Worm (Caenorhabditis elegans) whole organism, L3 larva: Measurements from ENCODE around the gene szy-4.
A peak's percentile ranks its signal among the peaks of the same experiment; 100 is the strongest.

ENCODE experiments used
- R02D3.7 ChIP-seq: fragments of 150-350 bp; optimal IDR thresholded peaks from 2 replicates; lab custom pipeline; 2014; ENCODE audit warnings: missing biosample characterization, missing genetic modification characterization
- ZK546.5 ChIP-seq: sonication (generic microtip); optimal IDR thresholded peaks from 2 replicates; lab custom pipeline; 2017; ENCODE audit warnings: missing biosample characterization, missing genetic modification characterization
- ceh-82 ChIP-seq: fragments of 150-350 bp; optimal IDR thresholded peaks from 2 replicates; lab custom pipeline; 2014; ENCODE audit warnings: missing biosample characterization, missing genetic modification characterization
- ceh-9 ChIP-seq: sonication (generic microtip); optimal IDR thresholded peaks from 2 replicates; lab custom pipeline; 2018; ENCODE audit warnings: missing biosample characterization, missing genetic modification characterization
- daf-12 ChIP-seq: fragments of 150-350 bp; optimal IDR thresholded peaks from 2 replicates; lab custom pipeline; 2014; ENCODE audit warnings: missing biosample characterization, missing genetic modification reagents, missing genetic modification characterization
- egl-27 ChIP-seq: sonication (generic microtip); optimal IDR thresholded peaks from 4 replicates; lab custom pipeline; 2017; ENCODE audit warnings: missing biosample characterization, missing genetic modification reagents, missing genetic modification characterization
- egl-5 ChIP-seq: fragments of 150-350 bp; optimal IDR thresholded peaks from 2 replicates; lab custom pipeline; 2017; ENCODE audit warnings: missing biosample characterization, missing genetic modification reagents, missing genetic modification characterization, inconsistent platforms
- elt-1 ChIP-seq: fragments of 150-350 bp; optimal IDR thresholded peaks from 2 replicates; lab custom pipeline; 2014; ENCODE audit warnings: missing biosample characterization, missing genetic modification characterization
- elt-2 ChIP-seq: sonication (generic microtip); optimal IDR thresholded peaks from 2 replicates; lab custom pipeline; 2016; ENCODE audit warnings: missing genetic modification reagents, mild to moderate bottlenecking, missing genetic modification characterization, missing compliant biosample characterization
- eor-1 ChIP-seq, 2 experiments: fragments of 150-350 bp; optimal IDR thresholded peaks; 2 replicates each; lab custom pipeline; 2014 to 2018; ENCODE audit warnings: missing biosample characterization in 2 of 2, missing genetic modification characterization in 2 of 2
- fkh-10 ChIP-seq: sonication (generic microtip); optimal IDR thresholded peaks from 2 replicates; lab custom pipeline; 2017; ENCODE audit warnings: missing biosample characterization, missing genetic modification reagents, missing genetic modification characterization
- fkh-2 ChIP-seq: fragments of 150-350 bp; optimal IDR thresholded peaks from 2 replicates; lab custom pipeline; 2014; ENCODE audit warnings: missing biosample characterization, missing genetic modification reagents, missing genetic modification characterization
- hmg-11 ChIP-seq: sonication (generic microtip); optimal IDR thresholded peaks from 2 replicates; lab custom pipeline; 2016; ENCODE audit warnings: missing genetic modification characterization, missing compliant biosample characterization
- lin-39 ChIP-seq: fragments of 150-350 bp; optimal IDR thresholded peaks from 2 replicates; lab custom pipeline; 2018; ENCODE audit warnings: missing biosample characterization, missing genetic modification reagents, missing genetic modification characterization
- mdl-1 ChIP-seq: fragments of 150-350 bp; optimal IDR thresholded peaks from 2 replicates; lab custom pipeline; 2014; ENCODE audit warnings: missing biosample characterization, missing genetic modification characterization
- nfya-1 ChIP-seq: sonication (generic microtip); optimal IDR thresholded peaks from 2 replicates; lab custom pipeline; 2017; ENCODE audit warnings: missing genetic modification characterization, mild to moderate bottlenecking, missing compliant biosample characterization, antibody characterized with exemption, moderate library complexity; ENCODE audit not compliant: insufficient read depth
- nhr-12 ChIP-seq: fragments of 150-350 bp; optimal IDR thresholded peaks from 2 replicates; lab custom pipeline; 2014; ENCODE audit warnings: missing biosample characterization, missing genetic modification characterization
- nhr-23 ChIP-seq: fragments of 150-350 bp; optimal IDR thresholded peaks from 2 replicates; lab custom pipeline; 2014; ENCODE audit warnings: missing biosample characterization, missing genetic modification reagents, missing genetic modification characterization
- nhr-25 ChIP-seq: sonication (generic microtip); optimal IDR thresholded peaks from 2 replicates; lab custom pipeline; 2017; ENCODE audit warnings: missing biosample characterization, missing genetic modification characterization
- nhr-28 ChIP-seq: fragments of 150-350 bp; optimal IDR thresholded peaks from 2 replicates; lab custom pipeline; 2014; ENCODE audit warnings: missing biosample characterization, missing genetic modification characterization
- nhr-76 ChIP-seq: fragments of 150-350 bp; sonication (generic microtip); optimal IDR thresholded peaks from 5 replicates; lab custom pipeline; 2014; ENCODE audit warnings: missing biosample characterization, missing genetic modification characterization
- nhr-77 ChIP-seq: fragments of 150-350 bp; optimal IDR thresholded peaks from 2 replicates; lab custom pipeline; 2014; ENCODE audit warnings: missing biosample characterization, missing genetic modification characterization
- pha-4 ChIP-seq: fragments of 150-350 bp; optimal IDR thresholded peaks from 2 replicates; lab custom pipeline; 2014; ENCODE audit warnings: missing biosample characterization, missing genetic modification reagents, missing genetic modification characterization
- pqm-1 ChIP-seq: fragments of 150-350 bp; optimal IDR thresholded peaks from 2 replicates; lab custom pipeline; 2017; ENCODE audit warnings: missing biosample characterization, missing genetic modification characterization, inconsistent platforms
- snpc-4 ChIP-seq: fragments of 150-350 bp; optimal IDR thresholded peaks from 2 replicates; lab custom pipeline; 2014; ENCODE audit warnings: missing biosample characterization, missing genetic modification characterization
- tbx-2 ChIP-seq: sonication (generic microtip); optimal IDR thresholded peaks from 2 replicates; lab custom pipeline; 2016; ENCODE audit warnings: mild to moderate bottlenecking, missing genetic modification characterization, missing compliant biosample characterization
- unc-62 ChIP-seq: fragments of 150-350 bp; sonication (generic microtip); optimal IDR thresholded peaks from 4 replicates; lab custom pipeline; 2014; ENCODE audit warnings: missing biosample characterization, missing genetic modification reagents, missing genetic modification characterization
- zag-1 ChIP-seq: fragments of 150-350 bp; optimal IDR thresholded peaks from 2 replicates; lab custom pipeline; 2014; ENCODE audit warnings: missing biosample characterization, missing genetic modification characterization
- ztf-11 ChIP-seq: fragments of 150-350 bp; optimal IDR thresholded peaks from 2 replicates; lab custom pipeline; 2014; ENCODE audit warnings: missing biosample characterization, missing genetic modification characterization

The szy-4 gene

DNA sequence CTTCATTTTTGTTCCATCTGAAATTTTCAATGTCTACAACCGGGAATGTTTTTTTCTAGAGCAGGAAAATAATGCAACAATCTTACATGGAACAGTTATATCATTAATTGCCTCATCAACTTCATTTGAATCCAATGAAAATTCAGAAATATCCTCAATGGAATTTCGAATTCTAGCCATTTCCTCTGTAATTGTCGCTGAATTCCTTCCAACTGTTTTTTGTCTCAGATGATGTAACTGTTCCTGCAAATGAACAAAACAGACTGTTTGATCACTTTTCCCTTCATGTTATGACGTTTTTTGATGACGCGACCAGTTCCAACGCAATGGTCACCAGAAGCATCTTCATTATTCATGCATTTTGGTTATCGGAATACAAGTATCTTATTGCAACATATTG is 23.0 kb downstream of the szy-4 start:
- no peak for TF ChIP-seq nhr-12 (tag; lab: Kevin White, UChicago)
- no peak for TF ChIP-seq fkh-10 (GFP tag; lab: Kevin White, UChicago)
- TF ChIP-seq egl-5 (tag; lab: Kevin White, UChicago), result no peak

ce11 chrII:6222558-6222957 is 24.1 kb downstream of the szy-4 start, which contains the start of gene C30B5.6:
Gene C30B5.6, minus strand, starts transcription at chrII:6222658.
- TF ChIP-seq eor-1 (tag; optimal IDR thresholded peaks at IDR 0.05; lab: Kevin White, UChicago) (no peak), ZK546.5 (tag; lab: Kevin White, UChicago) (no peak), hmg-11 (no peak)

- no peak for TF ChIP-seq R02D3.7
- no peak for TF ChIP-seq tbx-2 (tag; lab: Kevin White, UChicago)
- TF ChIP-seq nhr-12 (tag; lab: Kevin White, UChicago), result no peak
- TF ChIP-seq egl-27 (tag; lab: Kevin White, UChicago), result no peak
Observed at ce11 chrII:6223755-6224154, 25.3 kb downstream of the szy-4 start.

- TF ChIP-seq ceh-82 (no peak), R02D3.7 (no peak)
Observed at ce11 chrII:6226995-6227394, 28.5 kb downstream of the szy-4 start, which contains the start of gene srsy-2. Gene srsy-2, minus strand, starts transcription at chrII:6227095.

ce11 chrII:6230116-6230515 is 31.6 kb downstream of the szy-4 start:
- TF ChIP-seq elt-1 (tag; lab: Kevin White, UChicago) (no peak), ceh-9 (no peak), daf-12 (no peak), ceh-82 (no peak), lin-39 (no peak), zag-1 (no peak), elt-2 (tag; lab: Kevin White, UChicago) (no peak), unc-62 (GFP tag; lab: Kevin White, UChicago) (no peak), nhr-28 (tag; lab: Kevin White, UChicago) (no peak), snpc-4 (tag; lab: Kevin White, UChicago) (no peak), pha-4 (tag; lab: Kevin White, UChicago) (no peak), ztf-11 (tag; lab: Kevin White, UChicago) (no peak), nhr-23 (no peak), egl-5 (tag; lab: Kevin White, UChicago) (no peak), fkh-2 (tag; lab: Kevin White, UChicago) (no peak)

- TF ChIP-seq pha-4 (tag; lab: Kevin White, UChicago) (peak; percentile 68), nhr-77 (no peak), egl-27 (tag; lab: Kevin White, UChicago) (no peak), nfya-1 (tag; lab: Kevin White, UChicago) (no peak), nhr-76 (tag; lab: Kevin White, UChicago) (no peak), nhr-25 (tag; lab: Kevin White, UChicago) (peak; percentile 30), elt-2 (tag; lab: Kevin White, UChicago) (peak; percentile 47), mdl-1 (tag; lab: Kevin White, UChicago) (no peak)
Observed at ce11 chrII:6235432-6236092, 37.1 kb downstream of the szy-4 start, which contains the start of gene T24H7.9. Gene T24H7.9, minus strand, starts transcription at chrII:6235505.

ce11 chrII:6236093-6236945 is 37.8 kb downstream of the szy-4 start:
- TF ChIP-seq egl-27 (tag; lab: Kevin White, UChicago) (no peak), fkh-2 (tag; lab: Kevin White, UChicago) (no peak), elt-1 (tag; lab: Kevin White, UChicago) (peak; percentile 81), zag-1 (no peak), tbx-2 (tag; lab: Kevin White, UChicago) (no peak), eor-1 (tag; optimal IDR thresholded peaks at IDR 0.05; lab: Kevin White, UChicago) (no peak), pha-4 (tag; lab: Kevin White, UChicago) (peak; percentile 87), pqm-1 (tag; lab: Kevin White, UChicago) (no peak)
